Fruit fly (Drosophila melanogaster) whole organism, pupa: ENCODE data around the gene fd19B.

ENCODE experiments used
- CG10348 ChIP-seq: fragments of 200-800 bp; sonication (Bioruptor generic); IDR thresholded peaks from 2 replicates; pipeline ENCODE4 v1.3.6; 2022; ENCODE audit warnings: missing biosample characterization, missing genetic modification characterization
- CG12605 ChIP-seq: fragments of 200-800 bp; sonication (Bioruptor generic); IDR thresholded peaks from 2 replicates; pipeline ENCODE4 v1.3.6; 2022; ENCODE audit warnings: missing biosample characterization, missing genetic modification characterization
- CG14655 ChIP-seq: fragments of 200-800 bp; sonication (Bioruptor generic); optimal IDR thresholded peaks from 3 replicates; lab custom pipeline; 2017; ENCODE audit warnings: mild to moderate bottlenecking, missing biosample characterization, missing genetic modification reagents, missing genetic modification characterization
- CG15710 ChIP-seq: fragments of 200-800 bp; sonication (Bioruptor generic); optimal IDR thresholded peaks from 2 replicates; lab custom pipeline; 2018; ENCODE audit warnings: missing biosample characterization, mild to moderate bottlenecking, missing genetic modification characterization, moderate library complexity
- Ets98B ChIP-seq: fragments of 200-800 bp; sonication (Bioruptor generic); IDR thresholded peaks from 2 replicates; pipeline ENCODE4 v1.3.6; 2022; ENCODE audit warnings: missing biosample characterization, missing genetic modification characterization
- Pif1A ChIP-seq: fragments of 200-800 bp; sonication (Bioruptor generic); optimal IDR thresholded peaks from 3 replicates; lab custom pipeline; 2016; ENCODE audit warnings: missing biosample characterization, missing genetic modification characterization
- fd96Ca ChIP-seq: fragments of 200-800 bp; sonication (Bioruptor generic); IDR thresholded peaks from 3 replicates; pipeline ENCODE4 v1.3.6; 2022; ENCODE audit warnings: missing biosample characterization, missing genetic modification characterization
- rn ChIP-seq: fragments of 200-800 bp; sonication (Bioruptor generic); IDR thresholded peaks from 2 replicates; pipeline ENCODE4 v1.3.6; 2022; ENCODE audit warnings: missing biosample characterization, missing genetic modification characterization

DNA sequence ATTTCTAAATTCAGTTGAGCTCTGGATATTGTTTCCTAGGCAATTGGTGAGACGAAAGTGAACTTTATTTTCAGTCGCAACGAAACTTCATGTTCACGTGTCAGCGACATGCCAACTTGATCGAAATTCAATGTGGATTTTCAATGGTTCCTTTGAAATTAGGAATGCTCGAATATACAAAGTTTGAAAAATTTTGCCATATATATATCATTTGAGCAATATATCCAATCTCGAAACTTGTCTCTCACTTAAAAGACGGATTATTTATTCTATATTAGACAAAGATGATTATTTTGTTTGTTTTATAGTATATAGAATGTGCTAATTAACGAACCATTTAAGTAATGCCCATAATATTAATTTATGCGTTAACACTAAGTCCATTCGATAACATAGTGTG lies 18.3 kb upstream of the fd19B start, which contains the start of gene karr:
- no peak for TF ChIP-seq Pif1A
- TF ChIP-seq fd96Ca (GFP tag; lab: Robert Waterston, UW), result no peak
- TF ChIP-seq rn, result no peak
- TF ChIP-seq CG14655 (GFP tag; lab: Kevin White, UChicago), result no peak
- TF ChIP-seq Ets98B, result no peak
- no peak for TF ChIP-seq CG10348 (GFP tag; lab: Robert Waterston, UW)
- no peak for TF ChIP-seq CG15710 (tag; lab: Kevin White, UChicago)
- no peak for TF ChIP-seq CG12605
